Fruit fly (Drosophila melanogaster) whole organism, embryonic: ENCODE data around the gene Caf1-55.
A peak's percentile ranks its signal among the peaks of the same experiment; 100 is the strongest.

Source experiments
- Atf6 ChIP-seq: fragments of 200-800 bp; sonication (Bioruptor generic); IDR thresholded peaks from 2 replicates; pipeline ENCODE4 v1.3.6; 2022; ENCODE audit warnings: missing biosample characterization, missing genetic modification characterization
- CG10979 ChIP-seq: fragments of 200-800 bp; sonication (Bioruptor generic); optimal IDR thresholded peaks from 2 replicates; lab custom pipeline; 2018; ENCODE audit warnings: missing biosample characterization, mild to moderate bottlenecking, missing genetic modification characterization, moderate library complexity
- CG12104 ChIP-seq: fragments of 200-800 bp; sonication (Bioruptor generic); optimal IDR thresholded peaks from 3 replicates; lab custom pipeline; 2016; ENCODE audit warnings: missing biosample characterization, missing genetic modification characterization
- CG14710 ChIP-seq: fragments of 200-800 bp; sonication (Bioruptor generic); optimal IDR thresholded peaks from 3 replicates; lab custom pipeline; 2019; ENCODE audit warnings: missing biosample characterization, mild to moderate bottlenecking, missing genetic modification characterization, moderate library complexity
- CG14860 ChIP-seq: fragments of 200-800 bp; sonication (Bioruptor generic); IDR thresholded peaks from 3 replicates; pipeline ENCODE4 v1.3.6; 2022; ENCODE audit warnings: missing biosample characterization, missing genetic modification characterization; ENCODE audit not compliant: partially characterized antibody
- CG17568 ChIP-seq: fragments of 200-800 bp; sonication (Bioruptor generic); optimal IDR thresholded peaks from 2 replicates; lab custom pipeline; 2018; ENCODE audit warnings: missing biosample characterization, mild to moderate bottlenecking, missing genetic modification characterization, moderate library complexity
- CG33213 ChIP-seq: fragments of 200-800 bp; sonication (Bioruptor generic); optimal IDR thresholded peaks from 3 replicates; lab custom pipeline; 2016; ENCODE audit warnings: missing biosample characterization, missing genetic modification characterization
- CG3995 ChIP-seq: fragments of 200-800 bp; sonication (Bioruptor generic); optimal IDR thresholded peaks from 3 replicates; lab custom pipeline; 2016; ENCODE audit warnings: missing biosample characterization, missing genetic modification characterization
- CG6791 ChIP-seq: fragments of 200-800 bp; sonication (Bioruptor generic); IDR thresholded peaks from 3 replicates; pipeline ENCODE4 v1.3.6; 2022; ENCODE audit warnings: missing biosample characterization, missing genetic modification characterization; ENCODE audit not compliant: partially characterized antibody
- CG7839 ChIP-seq: fragments of 200-800 bp; sonication (Bioruptor generic); optimal IDR thresholded peaks from 3 replicates; lab custom pipeline; 2018; ENCODE audit warnings: missing biosample characterization, mild to moderate bottlenecking, missing genetic modification characterization, moderate library complexity
- CG7928 ChIP-seq: fragments of 200-800 bp; sonication (Bioruptor generic); optimal IDR thresholded peaks from 2 replicates; lab custom pipeline; 2017; ENCODE audit warnings: missing biosample characterization, mild to moderate bottlenecking, missing genetic modification characterization
- Dip2 ChIP-seq: fragments of 200-800 bp; sonication (Bioruptor generic); IDR thresholded peaks from 2 replicates; pipeline ENCODE4 v1.3.6; 2022; ENCODE audit warnings: missing biosample characterization, missing genetic modification characterization
- Fer1 ChIP-seq: fragments of 200-800 bp; sonication (Bioruptor generic); optimal IDR thresholded peaks from 2 replicates; lab custom pipeline; 2017; ENCODE audit warnings: missing biosample characterization, mild to moderate bottlenecking, missing genetic modification characterization
- HmgZ ChIP-seq: fragments of 200-800 bp; sonication (Bioruptor generic); optimal IDR thresholded peaks from 2 replicates; lab custom pipeline; 2018; ENCODE audit warnings: missing biosample characterization, mild to moderate bottlenecking, missing genetic modification characterization
- Hsf ChIP-seq: fragments of 200-800 bp; sonication (Bioruptor generic); optimal IDR thresholded peaks from 3 replicates; lab custom pipeline; 2016; ENCODE audit warnings: missing biosample characterization, missing genetic modification characterization
- Lim3 ChIP-seq: fragments of 200-800 bp; sonication (Bioruptor generic); IDR thresholded peaks from 2 replicates; pipeline ENCODE4 v1.3.6; 2022; ENCODE audit warnings: missing biosample characterization, missing genetic modification characterization
- MESR4 ChIP-seq: fragments of 200-800 bp; sonication (Bioruptor generic); optimal IDR thresholded peaks from 2 replicates; lab custom pipeline; 2018; ENCODE audit warnings: missing biosample characterization, mild to moderate bottlenecking, missing genetic modification characterization, moderate library complexity
- NFAT ChIP-seq: fragments of 200-800 bp; sonication (Bioruptor generic); IDR thresholded peaks from 2 replicates; pipeline ENCODE4 v1.3.6; 2022; ENCODE audit warnings: missing biosample characterization, missing genetic modification characterization
- NK7.1 ChIP-seq: fragments of 200-800 bp; sonication (Bioruptor generic); optimal IDR thresholded peaks from 3 replicates; lab custom pipeline; 2016; ENCODE audit warnings: missing biosample characterization, missing genetic modification characterization
- Scr ChIP-seq: fragments of 200-800 bp; sonication (Bioruptor generic); IDR thresholded peaks from 2 replicates; pipeline ENCODE4 v1.3.6; 2022; ENCODE audit warnings: missing biosample characterization, missing genetic modification characterization; ENCODE audit not compliant: partially characterized antibody
- Xbp1 ChIP-seq: fragments of 200-800 bp; sonication (Bioruptor generic); optimal IDR thresholded peaks from 3 replicates; lab custom pipeline; 2016; ENCODE audit warnings: missing biosample characterization, mild to moderate bottlenecking, missing genetic modification characterization
- ato ChIP-seq: fragments of 200-800 bp; sonication (Bioruptor generic); IDR thresholded peaks from 2 replicates; pipeline ENCODE4 v1.3.6; 2022; ENCODE audit warnings: missing biosample characterization, missing genetic modification characterization; ENCODE audit not compliant: partially characterized antibody
- az2 ChIP-seq: fragments of 200-800 bp; sonication (Bioruptor generic); optimal IDR thresholded peaks from 3 replicates; lab custom pipeline; 2016; ENCODE audit warnings: missing biosample characterization, missing genetic modification characterization
- ci ChIP-seq: fragments of 200-800 bp; sonication (Bioruptor generic); IDR thresholded peaks from 3 replicates; pipeline ENCODE4 v1.3.6; 2022; ENCODE audit warnings: missing biosample characterization, missing genetic modification characterization
- crp ChIP-seq, 2 experiments: fragments of 200-800 bp; sonication (Bioruptor generic); optimal IDR thresholded peaks; 2 replicates in 1 of 2; 3 replicates in 1 of 2; lab custom pipeline; 2017; ENCODE audit warnings: missing biosample characterization in 2 of 2, missing genetic modification characterization in 2 of 2, mild to moderate bottlenecking in 1 of 2, moderate library complexity in 1 of 2
- disco-r ChIP-seq: fragments of 200-800 bp; sonication (Bioruptor generic); optimal IDR thresholded peaks from 2 replicates; lab custom pipeline; 2016; ENCODE audit warnings: missing biosample characterization, missing genetic modification characterization
- dm ChIP-seq: fragments of 200-800 bp; sonication (Bioruptor generic); optimal IDR thresholded peaks from 3 replicates; lab custom pipeline; 2016; ENCODE audit warnings: missing biosample characterization, missing genetic modification characterization
- ems ChIP-seq: fragments of 200-800 bp; sonication (Bioruptor generic); optimal IDR thresholded peaks from 3 replicates; lab custom pipeline; 2016; ENCODE audit warnings: missing biosample characterization, missing genetic modification characterization
- fu2 ChIP-seq: fragments of 200-800 bp; sonication (Bioruptor generic); optimal IDR thresholded peaks from 2 replicates; lab custom pipeline; 2016; ENCODE audit warnings: missing biosample characterization, missing genetic modification characterization
- gfzf ChIP-seq: fragments of 200-800 bp; sonication (Bioruptor generic); optimal IDR thresholded peaks from 2 replicates; lab custom pipeline; 2016; ENCODE audit warnings: missing biosample characterization, mild to moderate bottlenecking, missing genetic modification characterization, moderate library complexity
- hb ChIP-seq: fragments of 200-800 bp; sonication (Bioruptor generic); IDR thresholded peaks from 3 replicates; pipeline ENCODE4 v1.3.6; 2022; ENCODE audit warnings: missing biosample characterization, missing genetic modification characterization; ENCODE audit not compliant: partially characterized antibody
- lilli ChIP-seq: fragments of 200-800 bp; sonication (Bioruptor generic); optimal IDR thresholded peaks from 3 replicates; lab custom pipeline; 2016; ENCODE audit warnings: missing biosample characterization, missing genetic modification characterization
- lmd ChIP-seq: fragments of 200-800 bp; sonication (Bioruptor generic); IDR thresholded peaks from 2 replicates; pipeline ENCODE4 v1.3.6; 2022; ENCODE audit warnings: missing biosample characterization, missing genetic modification characterization
- nmo ChIP-seq: fragments of 200-800 bp; sonication (Bioruptor generic); optimal IDR thresholded peaks from 2 replicates; lab custom pipeline; 2018; ENCODE audit warnings: missing biosample characterization, mild to moderate bottlenecking, missing genetic modification characterization, moderate library complexity
- otp ChIP-seq: fragments of 200-800 bp; sonication (Bioruptor generic); IDR thresholded peaks from 3 replicates; pipeline ENCODE4, ENCODE4 v1.3.6; 2022; ENCODE audit warnings: missing biosample characterization, missing genetic modification characterization
- phol ChIP-seq: fragments of 200-800 bp; sonication (Bioruptor generic); optimal IDR thresholded peaks from 3 replicates; lab custom pipeline; 2018; ENCODE audit warnings: missing biosample characterization, mild to moderate bottlenecking, missing genetic modification characterization, moderate library complexity
- sens ChIP-seq: fragments of 200-800 bp; sonication (Bioruptor generic); peaks from one replicate; lab custom pipeline; 2016; ENCODE audit warnings: missing biosample characterization, missing genetic modification characterization
- sima ChIP-seq: fragments of 200-800 bp; sonication (Bioruptor generic); optimal IDR thresholded peaks from 2 replicates; lab custom pipeline; 2016; ENCODE audit warnings: missing biosample characterization, missing genetic modification characterization
- slbo ChIP-seq: fragments of 200-800 bp; sonication (Bioruptor generic); IDR thresholded peaks from 2 replicates; pipeline ENCODE4 v1.3.6; 2022; ENCODE audit warnings: missing biosample characterization, missing genetic modification characterization
- yki ChIP-seq: fragments of >200 bp; optimal IDR thresholded peaks from 3 replicates; lab custom pipeline; 2018

The Caf1-55 gene

dm6 chr3R:15262710-15263672, 37.6 kb downstream of the Caf1-55 start, which contains the start of the genes eIF2gamma and Set (continued):
- TF ChIP-seq Lim3 (GFP tag; lab: Robert Waterston, UW) (no peak), CG7928 (peak; percentile 7), CG12104 (GFP tag; lab: Kevin White, UChicago) (no peak), ci (GFP tag; lab: Robert Waterston, UW) (0 out of 3 replicates have a peak, but pooled peaks have one; percentile 55), Atf6 (0 out of 2 replicates have a peak, but pooled peaks have one; percentile 42), Xbp1 (GFP tag; lab: Kevin White, UChicago) (peak; percentile 49), sens (peak; percentile 7), lilli (GFP tag; lab: Kevin White, UChicago) (peak; percentile 63), az2 (GFP tag; lab: Kevin White, UChicago) (no peak), nmo (peak; percentile 54), CG14710 (tag; lab: Kevin White, UChicago) (peak; percentile 58), CG3995 (peak; percentile 78), yki (lab: Kevin White, UChicago) (no peak), ems (peak; percentile 17), crp (GFP tag; optimal IDR thresholded peaks at IDR 0.05; lab: Kevin White, UChicago) (peak in 1 of 2 experiments; percentile 35), CG7839 (tag; lab: Kevin White, UChicago) (no peak), gfzf (GFP tag; lab: Kevin White, UChicago) (peak; percentile 22), NK7.1 (GFP tag; lab: Kevin White, UChicago) (no peak), otp (GFP tag; lab: Robert Waterston, UW) (0 out of 3 replicates have a peak, but pooled peaks have one; percentile 26), CG6791 (peak; percentile 99), Hsf (GFP tag; lab: Kevin White, UChicago) (peak; percentile 19), fu2 (peak; percentile 33), NFAT (GFP tag; lab: Robert Waterston, UW) (peak; percentile 66), ato (GFP tag; lab: Robert Waterston, UW) (peak; percentile 99), sima (GFP tag; lab: Kevin White, UChicago) (no peak), CG33213 (GFP tag; lab: Kevin White, UChicago) (peak; percentile 3), CG14860 (GFP tag; lab: Robert Waterston, UW) (peak; percentile 96), dm (GFP tag; lab: Kevin White, UChicago) (peak; percentile 86), CG17568 (GFP tag; lab: Kevin White, UChicago) (no peak), phol (tag; lab: Kevin White, UChicago) (peak; percentile 62), slbo (GFP tag; lab: Robert Waterston, UW) (peak; percentile 72), lmd (GFP tag; lab: Robert Waterston, UW) (peak; percentile 16; the same call in 1 of the 2 replicates), CG10979 (peak; percentile 10), hb (peak; percentile 98), HmgZ (tag; lab: Kevin White, UChicago) (peak; percentile 85), MESR4 (peak; percentile 53), Fer1 (GFP tag; lab: Kevin White, UChicago) (peak; percentile 20), disco-r (GFP tag; lab: Kevin White, UChicago) (no peak), Dip2 (GFP tag; lab: Robert Waterston, UW) (no peak), Scr (GFP tag; lab: Robert Waterston, UW) (peak; percentile 95)
